Fruit fly (Drosophila melanogaster): ENCODE data around the gene Oseg5.
A peak's percentile ranks its signal among the peaks of the same experiment; 100 is the strongest.

Oseg5 gene

DNA sequence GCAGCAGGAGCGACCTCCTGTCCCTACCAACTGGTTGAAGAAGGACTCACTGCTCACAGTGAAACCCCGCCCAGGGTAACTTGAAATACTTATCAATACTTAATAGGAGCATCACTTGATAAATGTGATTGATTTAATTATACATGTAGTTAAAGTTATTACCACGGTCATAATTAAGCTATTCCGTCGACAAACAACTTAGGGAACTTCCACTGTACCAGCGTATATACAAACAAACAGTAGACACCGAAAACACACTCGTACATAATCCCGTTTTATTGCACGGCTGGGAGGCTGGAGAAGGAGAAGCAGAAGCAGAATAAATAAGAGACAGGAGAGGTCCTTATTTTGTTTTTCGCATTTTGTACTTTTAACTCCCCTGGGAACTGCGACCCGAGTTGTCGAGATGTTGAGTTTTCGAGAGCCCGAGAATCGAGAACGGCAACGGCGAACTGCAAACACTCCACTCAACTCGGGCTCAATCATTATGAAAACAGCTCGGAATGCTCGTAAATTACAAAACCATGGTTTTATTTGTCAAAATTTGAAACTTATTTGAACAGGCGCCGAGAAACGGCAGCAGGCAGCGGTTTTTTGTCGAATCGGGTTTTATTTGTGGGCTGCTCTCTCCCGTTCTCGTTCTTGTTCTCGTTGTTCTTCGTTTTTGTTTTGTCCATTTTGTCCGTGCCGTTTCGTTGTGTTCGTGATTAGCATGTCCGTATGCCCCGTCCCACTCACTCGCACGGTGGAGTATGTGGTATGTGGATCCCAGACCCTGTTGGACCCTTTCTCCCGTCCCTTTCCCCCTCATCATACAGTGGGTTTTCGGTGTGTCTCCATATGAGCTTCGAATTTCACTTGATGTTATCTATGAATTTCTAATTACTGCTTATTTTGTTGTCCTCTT is 35.4 kb downstream of the Oseg5 start (continued):
- TF ChIP-seq Deaf1 (tag; optimal IDR thresholded peaks at IDR 0.05) (peak; percentile 77), caup (GFP tag; optimal IDR thresholded peaks at IDR 0.05; ENCODE audit: severe bottlenecking) (peak; percentile 76), cato (GFP tag; optimal IDR thresholded peaks at IDR 0.05; ENCODE audit: borderline replicate concordance) (no peak), sd (tag; optimal IDR thresholded peaks at IDR 0.05) (peak; percentile 35), CG6791 (GFP tag; IDR thresholded peaks at IDR 0.05; ENCODE audit: partially characterized antibody) (no peak), Dip3 (GFP tag; optimal IDR thresholded peaks at IDR 0.05) (peak; percentile 81), trh (GFP tag; optimal IDR thresholded peaks at IDR 0.05) (no peak), CG14667 (GFP tag; IDR thresholded peaks at IDR 0.05) (peak; percentile 71), CG11723 (GFP tag; optimal IDR thresholded peaks at IDR 0.05) (no peak), cas (GFP tag; IDR thresholded peaks at IDR 0.05) (no peak), crp (GFP tag; optimal IDR thresholded peaks at IDR 0.05) (no peak), Atf6 (GFP tag; IDR thresholded peaks at IDR 0.05) (peak; percentile 83), lola (GFP tag; optimal IDR thresholded peaks at IDR 0.05) (peak in 1 of 3 experiments; percentile 59), Poxn (GFP tag; IDR thresholded peaks at IDR 0.05) (peak; percentile 65), ranshi (GFP tag; IDR thresholded peaks at IDR 0.05) (peak; percentile 83), Oaz (GFP tag; IDR thresholded peaks at IDR 0.05) (peak; percentile 68), CG10274 (GFP tag; optimal IDR thresholded peaks at IDR 0.05) (peak; percentile 56), sens (GFP tag) (peak; percentile 93), CG1792 (GFP tag; optimal IDR thresholded peaks at IDR 0.05) (peak; percentile 69), onecut (GFP tag; IDR thresholded peaks at IDR 0.05) (peak; percentile 51), ab (GFP tag; optimal IDR thresholded peaks at IDR 0.05) (no peak), eyg (GFP tag; optimal IDR thresholded peaks at IDR 0.05) (peak; percentile 75), knrl (GFP tag; IDR thresholded peaks at IDR 0.05; ENCODE audit: partially characterized antibody) (no peak), her (GFP tag; optimal IDR thresholded peaks at IDR 0.05) (peak; percentile 83), CG34224 (GFP tag; IDR thresholded peaks at IDR 0.05; ENCODE audit: partially characterized antibody) (peak; percentile 8; the same call in 1 of the 3 replicates), Hr51 (GFP tag; optimal IDR thresholded peaks at IDR 0.05) (peak; percentile 62 to 75), sens-2 (GFP tag; IDR thresholded peaks at IDR 0.05) (peak; percentile 64), CG4404 (GFP tag; IDR thresholded peaks at IDR 0.05) (peak; percentile 72), Xbp1 (GFP tag; optimal IDR thresholded peaks at IDR 0.05) (peak; percentile 70), gcm2 (GFP tag; optimal IDR thresholded peaks at IDR 0.05) (no peak), HLH4C (GFP tag; IDR thresholded peaks at IDR 0.05; ENCODE audit: partially characterized antibody) (no peak; the same call in 2 of the 3 replicates), CG7839 (tag; optimal IDR thresholded peaks at IDR 0.05) (peak; percentile 85), salm (tag; optimal IDR thresholded peaks at IDR 0.05) (no peak), gsb (GFP tag; IDR thresholded peaks at IDR 0.05) (peak; percentile 47; the same call in 1 of the 2 replicates), hbn (GFP tag; IDR thresholded peaks at IDR 0.05; ENCODE audit: partially characterized antibody) (no peak), slbo (GFP tag; IDR thresholded peaks at IDR 0.05) (peak; percentile 89), CG33213 (GFP tag; optimal IDR thresholded peaks at IDR 0.05) (peak; percentile 68), chinmo (GFP tag; IDR thresholded peaks at IDR 0.05; ENCODE audit: partially characterized antibody) (peak; percentile 70; the same call in 1 of the 4 replicates), kay (GFP tag; optimal IDR thresholded peaks at IDR 0.05) (peak; percentile 38), hkb (optimal IDR thresholded peaks at IDR 0.05) (no peak), hkb (GFP tag; IDR thresholded peaks at IDR 0.05) (peak; percentile 77), toy (GFP tag; IDR thresholded peaks at IDR 0.05) (no peak), CG6854 (GFP tag; optimal IDR thresholded peaks at IDR 0.05) (peak; percentile 73), nom (GFP tag; optimal IDR thresholded peaks at IDR 0.05) (peak; percentile 94), CkIIα-i1 (GFP tag; IDR thresholded peaks at IDR 0.05) (0 out of 2 replicates have a peak, but pooled peaks have one; percentile 20), CG17912 (GFP tag; optimal IDR thresholded peaks at IDR 0.05) (no peak), nerfin-1 (tag; optimal IDR thresholded peaks at IDR 0.05) (no peak), z (GFP tag; IDR thresholded peaks at IDR 0.05) (peak; percentile 86)

Data from whole organism, embryonic.